Fruit fly (Drosophila melanogaster) whole organism, pupa: Measurements from ENCODE around the gene CG13062.

Experiments used
- CG13204 ChIP-seq: fragments of 200-800 bp; sonication (Bioruptor generic); optimal IDR thresholded peaks from 2 replicates; lab custom pipeline; 2018; ENCODE audit warnings: missing biosample characterization, mild to moderate bottlenecking, missing genetic modification characterization, moderate library complexity
- CG17806 ChIP-seq: fragments of 200-800 bp; sonication (Bioruptor generic); optimal IDR thresholded peaks from 2 replicates; lab custom pipeline; 2018; ENCODE audit warnings: missing biosample characterization, mild to moderate bottlenecking, missing genetic modification characterization, moderate library complexity
- CG34367 ChIP-seq: fragments of 200-800 bp; sonication (Bioruptor generic); optimal IDR thresholded peaks from 2 replicates; lab custom pipeline; 2018; ENCODE audit warnings: missing biosample characterization, mild to moderate bottlenecking, missing genetic modification characterization
- CG4496 ChIP-seq: fragments of 200-800 bp; sonication (Bioruptor generic); IDR thresholded peaks from 3 replicates; pipeline ENCODE4 v1.3.6; 2022; ENCODE audit warnings: missing biosample characterization, missing genetic modification characterization
- CG8159 ChIP-seq: fragments of 200-800 bp; sonication (Bioruptor generic); optimal IDR thresholded peaks from 3 replicates; lab custom pipeline; 2018; ENCODE audit warnings: missing biosample characterization, mild to moderate bottlenecking, missing genetic modification characterization, moderate library complexity
- D1 ChIP-seq: fragments of 200-800 bp; sonication (Bioruptor generic); optimal IDR thresholded peaks from 2 replicates; lab custom pipeline; 2018; ENCODE audit warnings: missing biosample characterization, mild to moderate bottlenecking, missing genetic modification characterization, moderate library complexity
- EcR ChIP-seq: fragments of 200-800 bp; sonication (Bioruptor generic); optimal IDR thresholded peaks from 3 replicates; lab custom pipeline; 2019; ENCODE audit warnings: missing biosample characterization, missing genetic modification characterization, mild to moderate bottlenecking, moderate library complexity, missing genetic modification reagents
- Pif1A ChIP-seq: fragments of 200-800 bp; sonication (Bioruptor generic); optimal IDR thresholded peaks from 3 replicates; lab custom pipeline; 2016; ENCODE audit warnings: missing biosample characterization, missing genetic modification characterization
- Pif1B ChIP-seq: fragments of 200-800 bp; sonication (Bioruptor generic); optimal IDR thresholded peaks from 3 replicates; lab custom pipeline; 2016; ENCODE audit warnings: missing biosample characterization, missing genetic modification characterization
- Snoo ChIP-seq: fragments of 200-800 bp; sonication (Bioruptor generic); optimal IDR thresholded peaks from 3 replicates; lab custom pipeline; 2017; ENCODE audit warnings: missing biosample characterization, mild to moderate bottlenecking, missing genetic modification characterization, inconsistent platforms
- fd96Ca ChIP-seq: fragments of 200-800 bp; sonication (Bioruptor generic); IDR thresholded peaks from 3 replicates; pipeline ENCODE4 v1.3.6; 2022; ENCODE audit warnings: missing biosample characterization, missing genetic modification characterization
- rn ChIP-seq: fragments of 200-800 bp; sonication (Bioruptor generic); IDR thresholded peaks from 2 replicates; pipeline ENCODE4 v1.3.6; 2022; ENCODE audit warnings: missing biosample characterization, missing genetic modification characterization

dm6 chr3L:16339463-16339862 is 25.4 kb downstream of the CG13062 start:
- no peak for TF ChIP-seq CG4496 (GFP tag; lab: Robert Waterston, UW)
- no peak for TF ChIP-seq Snoo (tag; lab: Kevin White, UChicago)
- TF ChIP-seq rn, result no peak
- TF ChIP-seq EcR (GFP tag; lab: Kevin White, UChicago), result no peak
- no peak for TF ChIP-seq CG17806
- TF ChIP-seq Pif1A (GFP tag; lab: Kevin White, UChicago), result no peak
- TF ChIP-seq fd96Ca (GFP tag; lab: Robert Waterston, UW), result no peak
- no peak for TF ChIP-seq Pif1B
- TF ChIP-seq CG34367 (tag; lab: Kevin White, UChicago), result no peak
- no peak for TF ChIP-seq CG8159 (tag; lab: Kevin White, UChicago)
- TF ChIP-seq D1 (tag; lab: Kevin White, UChicago), result no peak
- TF ChIP-seq CG13204 (GFP tag; lab: Kevin White, UChicago), result no peak
